Fruit fly (Drosophila melanogaster): Measurements from ENCODE around the gene CG31800.

- TF ChIP-seq psq (GFP tag; optimal IDR thresholded peaks at IDR 0.05) (no peak), jim (GFP tag; optimal IDR thresholded peaks at IDR 0.05) (no peak), br (GFP tag; optimal IDR thresholded peaks at IDR 0.05) (no peak)
Measured at dm6 chr2L:18992196-18992595, 42.2 kb downstream of the CG31800 start, which contains the start of gene CG46465.

Measured in whole organism, wandering third instar larva.